Worm (Caenorhabditis elegans) whole organism, dauer: ENCODE data around the gene F53E10.5.
"Not testable (repeated sequence)": the region's sequence is repeated elsewhere in the genome, so short reads cannot be mapped to it uniquely, and the experiment has no call there.

Experiments
- unc-62 ChIP-seq: sonication (generic microtip); optimal IDR thresholded peaks from 2 replicates; lab custom pipeline; 2017; ENCODE audit warnings: missing biosample characterization, missing genetic modification reagents, missing genetic modification characterization

Gene F53E10.5

ce11 chrV:2592173-2592676, 6.5 kb downstream of the F53E10.5 start, which contains the start of gene irg-3:
TSS of gene irg-3 (plus strand) at chrV:2592591.
- TF ChIP-seq unc-62 (GFP tag; lab: Kevin White, UChicago): no peak

- TF ChIP-seq unc-62 (GFP tag; lab: Kevin White, UChicago): no peak
Measured at ce11 chrV:2589834-2590233, 8.9 kb downstream of the F53E10.5 start.

- no peak for TF ChIP-seq unc-62 (GFP tag; lab: Kevin White, UChicago)
Measured at ce11 chrV:2585727-2586126, 13.0 kb downstream of the F53E10.5 start, which contains the start of gene C29G2.6. TSS of gene C29G2.6 (minus strand) at chrV:2585908.

ce11 chrV:2580598-2580997, 18.1 kb downstream of the F53E10.5 start, which contains the start of gene C29G2.3:
TSS of gene C29G2.3 (plus strand) at chrV:2580898.
- TF ChIP-seq unc-62 (GFP tag; lab: Kevin White, UChicago): no peak

ce11 chrV:2577603-2578002, 21.1 kb downstream of the F53E10.5 start, which contains the start of gene srt-4:
TSS of gene srt-4 (plus strand) at chrV:2577903.
- TF ChIP-seq unc-62 (GFP tag; lab: Kevin White, UChicago): no peak

- no peak for TF ChIP-seq unc-62 (GFP tag; lab: Kevin White, UChicago)
Measured at ce11 chrV:2575716-2576115, 23.0 kb downstream of the F53E10.5 start.

- no peak for TF ChIP-seq unc-62 (GFP tag; lab: Kevin White, UChicago)
Measured at ce11 chrV:2573881-2574280, 24.8 kb downstream of the F53E10.5 start, which contains the start of gene nhr-290. TSS of gene nhr-290 (plus strand) at chrV:2574181.

- no peak for TF ChIP-seq unc-62 (GFP tag; lab: Kevin White, UChicago)
Measured at ce11 chrV:2573108-2573507, 25.6 kb downstream of the F53E10.5 start, which contains the start of gene srj-20. TSS of gene srj-20 (minus strand) at chrV:2573208.

ce11 chrV:2570643-2571042, 28.1 kb downstream of the F53E10.5 start, which contains the start of gene srj-19:
TSS of gene srj-19 (minus strand) at chrV:2570743.
- TF ChIP-seq unc-62 (GFP tag; lab: Kevin White, UChicago): no peak

- TF ChIP-seq unc-62 (GFP tag; lab: Kevin White, UChicago): no peak
Measured at ce11 chrV:2565525-2565924, 33.2 kb downstream of the F53E10.5 start, which contains the start of gene Y45G12C.1. TSS of gene Y45G12C.1 (plus strand) at chrV:2565683.

ce11 chrV:2561390-2561789, 37.3 kb downstream of the F53E10.5 start, which contains the start of gene gst-10:
TSS of gene gst-10 (plus strand) at chrV:2561690.
- not testable (repeated sequence) for TF ChIP-seq unc-62 (GFP tag; lab: Kevin White, UChicago)
